Worm (Caenorhabditis elegans) whole organism, late embryonic: ENCODE data around the gene oga-1.

Source experiments
- ama-1 ChIP-seq: fragments of 150-350 bp; optimal IDR thresholded peaks from 2 replicates; lab custom pipeline; 2014
- ceh-19 ChIP-seq: fragments of 200-800 bp; sonication (Bioruptor generic); optimal IDR thresholded peaks from 2 replicates; lab custom pipeline; 2018; ENCODE audit warnings: mild to moderate bottlenecking, missing genetic modification characterization, missing compliant biosample characterization
- elt-2 ChIP-seq: sonication (generic microtip); optimal IDR thresholded peaks from 2 replicates; lab custom pipeline; 2016; ENCODE audit warnings: missing genetic modification reagents, missing genetic modification characterization, missing compliant biosample characterization
- fkh-6 ChIP-seq: sonication (generic microtip); optimal IDR thresholded peaks from 2 replicates; lab custom pipeline; 2016; ENCODE audit warnings: missing genetic modification characterization, missing compliant biosample characterization
- unc-55 ChIP-seq: sonication (generic microtip); optimal IDR thresholded peaks from 2 replicates; lab custom pipeline; 2017; ENCODE audit warnings: missing biosample characterization, missing genetic modification reagents, missing genetic modification characterization

- no peak for TF ChIP-seq ceh-19 (GFP tag; lab: Kevin White, UChicago)
- TF ChIP-seq ama-1 (lab: Kevin White, UChicago) = no peak
- no peak for TF ChIP-seq fkh-6 (tag; lab: Kevin White, UChicago)
- no peak for TF ChIP-seq elt-2 (tag; lab: Kevin White, UChicago)
- no peak for TF ChIP-seq unc-55
Observed at ce11 chrX:9349844-9350556, 2.8 kb upstream of the oga-1 start, which contains the start of gene flp-20.
